Worm (Caenorhabditis elegans) whole organism, young adult: ENCODE results near the gene F21C10.10.

ENCODE experiments used
- B0336.3 ChIP-seq: fragments of 200-800 bp; sonication (Bioruptor generic); IDR thresholded peaks from 2 replicates; pipeline ENCODE4 v1.3.6; 2022; ENCODE audit warnings: missing genetic modification characterization, missing compliant biosample characterization
- C06A6.2 ChIP-seq: fragments of 200-800 bp; sonication (Bioruptor generic); conservative IDR thresholded peaks from 2 replicates; pipeline ENCODE4 v1.3.6; 2022; ENCODE audit warnings: missing genetic modification characterization, missing compliant biosample characterization
- D2030.7 ChIP-seq: fragments of 200-800 bp; sonication (Bioruptor generic); IDR thresholded peaks from 2 replicates; pipeline ENCODE4 v1.3.6; 2022; ENCODE audit warnings: missing genetic modification reagents, missing genetic modification characterization, missing compliant biosample characterization
- F33H1.4 ChIP-seq: fragments of 200-800 bp; sonication (Bioruptor generic); IDR thresholded peaks from 2 replicates; pipeline ENCODE4 v1.3.6; 2022; ENCODE audit warnings: missing genetic modification reagents, missing genetic modification characterization, missing compliant biosample characterization
- F39B2.1 ChIP-seq: fragments of 200-800 bp; sonication (Bioruptor generic); IDR thresholded peaks from 2 replicates; pipeline ENCODE4 v1.3.6; 2022; ENCODE audit warnings: missing genetic modification reagents, missing genetic modification characterization, missing compliant biosample characterization
- F49E8.2 ChIP-seq: sonication (generic microtip); optimal IDR thresholded peaks from 3 replicates; lab custom pipeline; 2017; ENCODE audit warnings: missing genetic modification characterization, mild to moderate bottlenecking, missing compliant biosample characterization, antibody characterized with exemption, moderate library complexity; ENCODE audit not compliant: insufficient read depth
- F57C9.4 ChIP-seq: sonication (generic microtip); optimal IDR thresholded peaks from 2 replicates; lab custom pipeline; 2017; ENCODE audit warnings: mild to moderate bottlenecking, missing genetic modification characterization, missing compliant biosample characterization
- K12H6.12 ChIP-seq: fragments of 200-800 bp; sonication (Bioruptor generic); optimal IDR thresholded peaks from 2 replicates; lab custom pipeline; 2018; ENCODE audit warnings: mild to moderate bottlenecking, missing genetic modification characterization, missing compliant biosample characterization
- T07F8.4 ChIP-seq: sonication (generic microtip); optimal IDR thresholded peaks from 2 replicates; lab custom pipeline; 2016; ENCODE audit warnings: mild to moderate bottlenecking, missing genetic modification characterization, moderate library complexity, missing compliant biosample characterization
- ZK185.1 ChIP-seq: sonication (generic microtip); optimal IDR thresholded peaks from 2 replicates; lab custom pipeline; 2016; ENCODE audit warnings: mild to moderate bottlenecking, missing genetic modification characterization, missing compliant biosample characterization; ENCODE audit not compliant: poor library complexity, severe bottlenecking
- ama-1 ChIP-seq, 3 experiments: fragments of 150-350 bp in 1 of 3; sonication (generic microtip) in 2 of 3; optimal IDR thresholded peaks; 2 replicates each; lab custom pipeline; 2014 to 2018; ENCODE audit warnings: missing biosample characterization in 2 of 3, missing genetic modification characterization in 2 of 3, missing genetic modification reagents in 2 of 3
- attf-3 ChIP-seq: fragments of 200-800 bp; sonication (Bioruptor generic); conservative IDR thresholded peaks from 2 replicates; pipeline ENCODE4 v1.3.6; 2022; ENCODE audit warnings: missing genetic modification reagents, missing genetic modification characterization, missing compliant biosample characterization
- attf-6 ChIP-seq: fragments of 200-800 bp; sonication (Bioruptor generic); IDR thresholded peaks from 2 replicates; pipeline ENCODE4 v1.3.6; 2022; ENCODE audit warnings: missing genetic modification reagents, missing genetic modification characterization, missing compliant biosample characterization
- bed-1 ChIP-seq: fragments of 200-800 bp; sonication (Bioruptor generic); IDR thresholded peaks from 2 replicates; pipeline ENCODE4 v1.3.6; 2022; ENCODE audit warnings: missing genetic modification reagents, missing genetic modification characterization, missing compliant biosample characterization
- ceh-91 ChIP-seq: fragments of 200-800 bp; sonication (Bioruptor generic); IDR thresholded peaks from 2 replicates; pipeline ENCODE4 v1.3.6; 2022; ENCODE audit warnings: missing genetic modification reagents, missing genetic modification characterization, missing compliant biosample characterization
- chd-7 ChIP-seq: sonication (generic microtip); optimal IDR thresholded peaks from 2 replicates; lab custom pipeline; 2016; ENCODE audit warnings: mild to moderate bottlenecking, missing genetic modification characterization, moderate library complexity, missing compliant biosample characterization
- egrh-3 ChIP-seq: fragments of 200-800 bp; sonication (Bioruptor generic); IDR thresholded peaks from 2 replicates; pipeline ENCODE4 v1.3.6; 2022; ENCODE audit warnings: missing genetic modification reagents, missing genetic modification characterization, missing compliant biosample characterization
- fkh-3 ChIP-seq: sonication (generic microtip); optimal IDR thresholded peaks from 2 replicates; lab custom pipeline; 2016; ENCODE audit warnings: mild to moderate bottlenecking, missing genetic modification characterization, missing compliant biosample characterization
- gei-17 ChIP-seq: fragments of 200-800 bp; sonication (Bioruptor generic); optimal IDR thresholded peaks from 2 replicates; lab custom pipeline; 2018; ENCODE audit warnings: mild to moderate bottlenecking, missing genetic modification characterization, missing compliant biosample characterization
- hlh-12 ChIP-seq: sonication (generic microtip); optimal IDR thresholded peaks from 2 replicates; lab custom pipeline; 2016; ENCODE audit warnings: missing genetic modification characterization, missing compliant biosample characterization
- hrde-1 ChIP-seq: sonication (generic microtip); optimal IDR thresholded peaks from 2 replicates; lab custom pipeline; 2016; ENCODE audit warnings: missing genetic modification characterization, mild to moderate bottlenecking, missing compliant biosample characterization, moderate library complexity, missing genotype, missing genetic modification reagents, borderline replicate concordance
- hsf-1 ChIP-seq: fragments of 200-800 bp; sonication (Bioruptor generic); IDR thresholded peaks from 2 replicates; pipeline ENCODE4 v1.3.6; 2022; ENCODE audit warnings: missing genetic modification reagents, missing genetic modification characterization, missing compliant biosample characterization
- lin-35 ChIP-seq, 3 experiments: fragments of 150-350 bp in 2 of 3; sonication (generic microtip) in 1 of 3; optimal IDR thresholded peaks; 2 replicates each; lab custom pipeline; 2014 to 2018; ENCODE audit warnings: missing biosample characterization in 3 of 3, missing genetic modification characterization in 3 of 3, missing genetic modification reagents in 3 of 3
- nfya-2 ChIP-seq: fragments of 200-800 bp; sonication (Bioruptor generic); IDR thresholded peaks from 2 replicates; pipeline ENCODE4 v1.3.6; 2022; ENCODE audit warnings: missing genetic modification reagents, missing genetic modification characterization, missing compliant biosample characterization
- nhr-120 ChIP-seq: fragments of 200-800 bp; sonication (Bioruptor generic); IDR thresholded peaks from 2 replicates; pipeline ENCODE4 v1.3.6; 2022; ENCODE audit warnings: missing genetic modification characterization, missing compliant biosample characterization
- rec-8 ChIP-seq, 2 experiments: sonication (generic microtip); optimal IDR thresholded peaks; 2 replicates each; lab custom pipeline; 2016; ENCODE audit warnings: mild to moderate bottlenecking in 2 of 2, missing genetic modification characterization in 2 of 2, missing genetic modification reagents in 2 of 2, missing genotype in 2 of 2, missing biosample characterization in 1 of 2, missing compliant biosample characterization in 1 of 2, moderate library complexity in 1 of 2
- snpc-1.3 ChIP-seq: sonication (generic microtip); optimal IDR thresholded peaks from 2 replicates; lab custom pipeline; 2017; ENCODE audit warnings: missing genetic modification characterization, mild to moderate bottlenecking, missing compliant biosample characterization, antibody characterized with exemption, moderate library complexity, missing genotype, missing genetic modification reagents; ENCODE audit not compliant: insufficient read depth
- snpc-3.4 ChIP-seq: sonication (generic microtip); optimal IDR thresholded peaks from 2 replicates; lab custom pipeline; 2017; ENCODE audit warnings: missing genetic modification characterization, mild to moderate bottlenecking, missing compliant biosample characterization, antibody characterized with exemption, moderate library complexity, missing genotype, missing genetic modification reagents
- tbp1 ChIP-seq: fragments of 200-800 bp; sonication (Bioruptor generic); optimal IDR thresholded peaks from 2 replicates; lab custom pipeline; 2018; ENCODE audit warnings: mild to moderate bottlenecking, missing genetic modification characterization, missing compliant biosample characterization
- tbx-9 ChIP-seq: sonication (generic microtip); optimal IDR thresholded peaks from 2 replicates; lab custom pipeline; 2016; ENCODE audit warnings: borderline replicate concordance, missing genetic modification characterization, inconsistent platforms, missing compliant biosample characterization
- zfh-2 ChIP-seq: fragments of 200-800 bp; sonication (Bioruptor generic); conservative IDR thresholded peaks from 2 replicates; pipeline ENCODE4 v1.3.6; 2022; ENCODE audit warnings: missing genetic modification reagents, missing genetic modification characterization, missing compliant biosample characterization
- ztf-3 ChIP-seq: fragments of 200-800 bp; sonication (Bioruptor generic); optimal IDR thresholded peaks from 2 replicates; lab custom pipeline; 2018; ENCODE audit warnings: mild to moderate bottlenecking, missing genetic modification characterization, missing compliant biosample characterization

The F21C10.10 gene

DNA sequence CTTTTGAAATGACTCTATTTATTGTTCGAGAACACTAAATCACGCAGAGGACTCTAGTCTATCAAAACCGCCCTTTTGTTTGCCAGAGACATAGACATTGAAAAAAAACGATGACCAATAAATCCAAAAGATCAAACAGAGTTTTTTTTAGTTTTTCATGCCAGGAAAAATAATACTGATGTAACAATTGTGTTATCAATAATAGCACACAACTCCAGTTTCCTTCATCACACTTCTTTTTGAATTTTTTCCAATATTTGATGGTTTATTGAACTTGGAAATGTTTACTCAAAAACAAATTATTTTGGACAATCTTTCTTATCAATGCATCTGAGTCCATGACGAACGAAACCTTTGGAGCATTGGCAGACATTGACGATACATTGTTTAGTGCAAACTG lies 42.1 kb upstream of the F21C10.10 start, which contains the start of gene C25E10.8:
Gene C25E10.8, minus strand, starts transcription at position 101 of the 400 bp plus-strand sequence.
- no peak for TF ChIP-seq hrde-1 (tag; lab: Kevin White, UChicago)
- no peak for TF ChIP-seq F39B2.1 (GFP tag; lab: Robert Waterston, UW)
- no peak for TF ChIP-seq tbp1 (GFP tag; lab: Kevin White, UChicago)

DNA sequence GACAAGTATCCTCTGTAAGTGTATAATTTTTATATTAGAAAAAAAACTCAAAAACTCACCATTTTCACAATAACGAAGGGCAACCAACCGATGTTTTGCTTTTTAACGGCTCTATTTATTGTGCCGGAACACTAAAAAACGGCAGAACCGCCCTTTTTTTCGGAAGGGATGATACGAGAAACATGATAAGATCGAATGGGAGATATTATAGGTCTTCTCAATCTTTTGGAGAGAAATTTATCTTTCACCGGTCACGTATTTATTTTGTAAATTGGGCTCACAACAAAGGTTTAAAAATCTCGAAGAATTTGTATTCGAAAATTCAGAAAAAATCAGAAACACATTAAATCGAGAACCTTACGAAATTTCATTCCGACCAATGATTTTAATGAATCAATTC lies 41.3 kb upstream of the F21C10.10 start, which contains the start of gene swm-1:
Gene swm-1, minus strand, starts transcription at position 101 of the 400 bp plus-strand sequence.
- TF ChIP-seq F57C9.4 (tag; lab: Kevin White, UChicago) (no peak), tbx-9 (tag; lab: Kevin White, UChicago) (no peak), ztf-3 (no peak), B0336.3 (GFP tag; lab: Robert Waterston, UW) (no peak), D2030.7 (no peak), rec-8 (tag; optimal IDR thresholded peaks at IDR 0.05; lab: Kevin White, UChicago) (no peak), snpc-1.3 (tag; lab: Kevin White, UChicago) (no peak), C06A6.2 (GFP tag; lab: Robert Waterston, UW) (no peak), T07F8.4 (tag; lab: Kevin White, UChicago) (no peak), F33H1.4 (GFP tag; lab: Robert Waterston, UW) (no peak), nfya-2 (no peak), zfh-2 (GFP tag; lab: Robert Waterston, UW) (no peak)

DNA sequence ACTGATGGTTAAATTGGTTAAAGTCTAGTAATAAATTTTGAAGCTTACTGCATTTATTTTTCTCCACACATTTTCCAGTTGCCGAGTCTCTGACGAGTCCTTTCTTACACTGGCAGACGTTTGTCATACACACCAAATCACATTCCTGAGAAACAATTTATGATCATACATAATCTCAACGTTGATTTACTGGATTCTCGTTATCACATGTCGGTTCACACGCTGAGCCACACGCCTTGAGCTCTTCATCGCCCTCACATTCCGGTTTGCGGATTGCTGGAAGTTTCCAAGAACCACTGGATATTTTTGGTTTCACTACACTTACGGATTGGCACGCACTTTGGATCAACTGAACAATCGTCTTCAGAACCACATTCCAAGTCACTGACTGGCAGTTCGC lies 40.4 kb upstream of the F21C10.10 start:
- TF ChIP-seq ama-1 (optimal IDR thresholded peaks at IDR 0.05; lab: Kevin White, UChicago), result no peak
- TF ChIP-seq ama-1 (GFP tag; optimal IDR thresholded peaks at IDR 0.05; lab: Kevin White, UChicago), result no peak
- no peak for TF ChIP-seq K12H6.12 (tag; lab: Kevin White, UChicago)
- no peak for TF ChIP-seq tbx-9 (tag; lab: Kevin White, UChicago)
- TF ChIP-seq fkh-3, result no peak
- no peak for TF ChIP-seq F57C9.4 (tag; lab: Kevin White, UChicago)
- TF ChIP-seq gei-17 (GFP tag; lab: Kevin White, UChicago), result no peak
- TF ChIP-seq hsf-1 (GFP tag; lab: Robert Waterston, UW), result no peak
- TF ChIP-seq ZK185.1 (tag; lab: Kevin White, UChicago), result no peak
- no peak for TF ChIP-seq F49E8.2 (tag; lab: Kevin White, UChicago)
- no peak for TF ChIP-seq attf-3

DNA sequence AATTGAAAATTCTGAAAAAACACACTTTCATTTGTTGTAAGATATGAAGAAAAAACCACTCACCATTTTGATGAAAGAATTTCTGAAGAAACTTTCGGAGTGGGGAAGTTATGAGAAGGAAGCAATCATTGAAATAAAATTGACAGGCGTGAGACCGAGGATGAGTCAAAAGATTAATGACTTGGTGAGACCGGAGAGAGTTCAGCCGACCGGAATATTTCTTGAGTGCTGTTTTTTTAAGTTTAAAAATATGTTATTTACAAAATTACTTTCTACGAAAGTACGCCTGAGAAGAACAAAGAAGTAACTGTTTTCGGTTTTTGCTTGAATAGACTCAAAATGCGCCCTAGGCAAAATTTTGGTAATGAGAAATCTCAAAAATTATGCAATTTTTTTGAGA lies 39.8 kb upstream of the F21C10.10 start, which contains the start of gene C25E10.10:
Gene C25E10.10, minus strand, starts transcription at position 101 of the 400 bp plus-strand sequence.
- TF ChIP-seq ZK185.1 (tag; lab: Kevin White, UChicago) (no peak), lin-35 (GFP tag; optimal IDR thresholded peaks at IDR 0.05; lab: Kevin White, UChicago) (no peak), chd-7 (tag; lab: Kevin White, UChicago) (no peak), egrh-3 (GFP tag; lab: Robert Waterston, UW) (no peak), snpc-3.4 (tag; lab: Kevin White, UChicago) (no peak), nhr-120 (GFP tag; lab: Robert Waterston, UW) (no peak), attf-6 (no peak), F39B2.1 (GFP tag; lab: Robert Waterston, UW) (no peak), bed-1 (GFP tag; lab: Robert Waterston, UW) (no peak), ceh-91 (GFP tag; lab: Robert Waterston, UW) (no peak), hlh-12 (tag; lab: Kevin White, UChicago) (no peak)
- TF ChIP-seq, all 124 proteins: peak for 0
